Worm (Caenorhabditis elegans) whole organism, L4 larva: ENCODE results near the gene dsl-3.

Experiments
- F26F4.8 ChIP-seq: fragments of 200-800 bp; sonication (Bioruptor generic); conservative IDR thresholded peaks from 2 replicates; pipeline ENCODE4 v1.3.6; 2022; ENCODE audit warnings: missing genetic modification characterization, missing compliant biosample characterization
- F44E2.7 ChIP-seq: fragments of 200-800 bp; sonication (Bioruptor generic); IDR thresholded peaks from 2 replicates; pipeline ENCODE4 v2.1.2; 2022; ENCODE audit warnings: missing genetic modification characterization, missing compliant biosample characterization
- F49E8.2 ChIP-seq: sonication (generic microtip); optimal IDR thresholded peaks from 2 replicates; lab custom pipeline; 2016; ENCODE audit warnings: missing compliant biosample characterization, mild to moderate bottlenecking, missing genetic modification characterization, borderline replicate concordance
- R02D3.7 ChIP-seq: fragments of 150-350 bp; sonication (generic microtip); optimal IDR thresholded peaks from 3 replicates; lab custom pipeline; 2014; ENCODE audit warnings: missing biosample characterization, missing genetic modification characterization
- T20F7.1 ChIP-seq: fragments of 200-800 bp; sonication (Bioruptor generic); optimal IDR thresholded peaks from 2 replicates; lab custom pipeline; 2018; ENCODE audit warnings: mild to moderate bottlenecking, missing genetic modification characterization, missing compliant biosample characterization
- T26A8.4 ChIP-seq: fragments of 200-800 bp; sonication (Bioruptor generic); IDR thresholded peaks from 2 replicates; pipeline ENCODE4 v1.3.6; 2022; ENCODE audit warnings: missing genetic modification characterization, missing compliant biosample characterization
- Y5F2A.4 ChIP-seq: fragments of 200-800 bp; sonication (Bioruptor generic); optimal IDR thresholded peaks from 2 replicates; lab custom pipeline; 2018; ENCODE audit warnings: mild to moderate bottlenecking, missing genetic modification characterization, missing compliant biosample characterization
- Y75B8A.6 ChIP-seq: fragments of 200-800 bp; sonication (Bioruptor generic); IDR thresholded peaks from 2 replicates; pipeline ENCODE4 v1.3.6; 2022; ENCODE audit warnings: missing genetic modification reagents, missing genetic modification characterization, missing compliant biosample characterization
- aha-1 ChIP-seq: fragments of 150-350 bp; peaks from one replicate; lab custom pipeline; 2014; ENCODE audit warnings: missing biosample characterization, missing genetic modification characterization
- aly-2 ChIP-seq: sonication (generic microtip); optimal IDR thresholded peaks from 2 replicates; lab custom pipeline; 2018; ENCODE audit warnings: missing biosample characterization, missing genetic modification characterization
- ceh-28 ChIP-seq: fragments of 150-350 bp; optimal IDR thresholded peaks from 2 replicates; lab custom pipeline; 2014; ENCODE audit warnings: missing biosample characterization, missing genetic modification reagents, missing genetic modification characterization
- ceh-62 ChIP-seq: sonication (generic microtip); optimal IDR thresholded peaks from 2 replicates; lab custom pipeline; 2017; ENCODE audit warnings: missing biosample characterization, missing genetic modification characterization
- ces-1 ChIP-seq: fragments of 150-350 bp; sonication (generic microtip); optimal IDR thresholded peaks from 4 replicates; lab custom pipeline; 2014; ENCODE audit warnings: missing biosample characterization, missing genetic modification reagents, missing genetic modification characterization
- cey-2 ChIP-seq: sonication (generic microtip); optimal IDR thresholded peaks from 3 replicates; lab custom pipeline; 2017; ENCODE audit warnings: missing genetic modification characterization, mild to moderate bottlenecking, missing compliant biosample characterization, antibody characterized with exemption, borderline replicate concordance; ENCODE audit not compliant: insufficient read depth
- daf-16 ChIP-seq, 3 experiments: sonication (generic microtip); optimal IDR thresholded peaks; 2 replicates each; lab custom pipeline; 2016 to 2017; ENCODE audit warnings: missing genetic modification characterization in 3 of 3, missing genetic modification reagents in 3 of 3, mild to moderate bottlenecking in 2 of 3, missing compliant biosample characterization in 2 of 3, missing biosample characterization in 1 of 3, moderate library complexity in 1 of 3
- egl-27 ChIP-seq: sonication (generic microtip); optimal IDR thresholded peaks from 3 replicates; lab custom pipeline; 2017; ENCODE audit warnings: missing biosample characterization, missing genetic modification reagents, missing genetic modification characterization
- gei-8 ChIP-seq: fragments of 200-800 bp; sonication (Bioruptor generic); optimal IDR thresholded peaks from 2 replicates; lab custom pipeline; 2018; ENCODE audit warnings: mild to moderate bottlenecking, missing genetic modification characterization, missing compliant biosample characterization
- hif-1 ChIP-seq, 2 experiments: sonication (generic microtip); optimal IDR thresholded peaks; 2 replicates each; lab custom pipeline; 2016 to 2017; ENCODE audit warnings: missing compliant biosample characterization in 2 of 2, missing genetic modification characterization in 2 of 2, missing genetic modification reagents in 2 of 2, missing genotype in 2 of 2, mild to moderate bottlenecking in 1 of 2
- hlh-11 ChIP-seq: fragments of 200-800 bp; sonication (Bioruptor generic); optimal IDR thresholded peaks from 2 replicates; lab custom pipeline; 2018; ENCODE audit warnings: mild to moderate bottlenecking, missing genetic modification characterization, missing compliant biosample characterization
- hlh-30 ChIP-seq: sonication (generic microtip); optimal IDR thresholded peaks from 2 replicates; lab custom pipeline; 2017; ENCODE audit warnings: antibody characterized with exemption, mild to moderate bottlenecking, missing genetic modification characterization, missing compliant biosample characterization; ENCODE audit not compliant: insufficient read depth
- hmg-1.1 ChIP-seq: fragments of 200-800 bp; sonication (Bioruptor generic); IDR thresholded peaks from 2 replicates; pipeline ENCODE4 v1.3.6; 2022; ENCODE audit warnings: missing genetic modification reagents, missing genetic modification characterization, missing compliant biosample characterization
- jun-1 ChIP-seq: fragments of 150-350 bp; optimal IDR thresholded peaks from 2 replicates; lab custom pipeline; 2014; ENCODE audit warnings: missing biosample characterization, missing genetic modification reagents, missing genetic modification characterization
- lin-1 ChIP-seq: fragments of 200-800 bp; sonication (Bioruptor generic); IDR thresholded peaks from 2 replicates; pipeline ENCODE4 v1.3.6; 2022; ENCODE audit warnings: missing genetic modification reagents, missing genetic modification characterization, missing compliant biosample characterization
- lir-3 ChIP-seq: sonication (generic microtip); optimal IDR thresholded peaks from 2 replicates; lab custom pipeline; 2016; ENCODE audit warnings: mild to moderate bottlenecking, missing genetic modification characterization, missing compliant biosample characterization
- lsy-2 ChIP-seq, 2 experiments: fragments of 150-350 bp in 1 of 2; sonication (generic microtip) in 1 of 2; optimal IDR thresholded peaks; 2 replicates each; lab custom pipeline; 2014 to 2017; ENCODE audit warnings: missing biosample characterization in 2 of 2, missing genetic modification characterization in 2 of 2
- mdl-1 ChIP-seq, 2 experiments: fragments of 150-350 bp in 1 of 2; sonication (generic microtip) in 1 of 2; optimal IDR thresholded peaks; 2 replicates each; lab custom pipeline; 2014 to 2017; ENCODE audit warnings: missing biosample characterization in 2 of 2, missing genetic modification characterization in 2 of 2
- mdt-29 ChIP-seq: fragments of 200-800 bp; sonication (Bioruptor generic); IDR thresholded peaks from 2 replicates; pipeline ENCODE4 v1.3.6; 2022; ENCODE audit warnings: missing genetic modification reagents, missing genetic modification characterization, missing compliant biosample characterization
- mep-1 ChIP-seq: fragments of 150-350 bp; sonication (generic microtip); optimal IDR thresholded peaks from 3 replicates; lab custom pipeline; 2014; ENCODE audit warnings: missing biosample characterization, missing genetic modification characterization
- mes-2 ChIP-seq: sonication (generic microtip); optimal IDR thresholded peaks from 2 replicates; lab custom pipeline; 2016; ENCODE audit warnings: missing genotype, mild to moderate bottlenecking, missing genetic modification characterization, missing compliant biosample characterization; ENCODE audit not compliant: poor library complexity, severe bottlenecking
- mxl-2 ChIP-seq: fragments of 200-800 bp; sonication (Bioruptor generic); conservative IDR thresholded peaks from 2 replicates; pipeline ENCODE4 v1.3.6; 2022; ENCODE audit warnings: missing genetic modification reagents, missing genetic modification characterization, missing compliant biosample characterization
- mxl-3 ChIP-seq: fragments of 200-800 bp; sonication (Bioruptor generic); optimal IDR thresholded peaks from 2 replicates; lab custom pipeline; 2018; ENCODE audit warnings: mild to moderate bottlenecking, missing genetic modification characterization, missing compliant biosample characterization
- nhr-102 ChIP-seq: sonication (generic microtip); optimal IDR thresholded peaks from 2 replicates; lab custom pipeline; 2016; ENCODE audit warnings: mild to moderate bottlenecking, missing genetic modification characterization, moderate library complexity, missing compliant biosample characterization
- nhr-111 ChIP-seq: fragments of 200-800 bp; sonication (Bioruptor generic); optimal IDR thresholded peaks from 2 replicates; lab custom pipeline; 2018; ENCODE audit warnings: mild to moderate bottlenecking, missing genetic modification characterization, missing compliant biosample characterization
- nhr-25 ChIP-seq: sonication (generic microtip); optimal IDR thresholded peaks from 2 replicates; lab custom pipeline; 2017; ENCODE audit warnings: missing genetic modification characterization, mild to moderate bottlenecking, missing compliant biosample characterization, antibody characterized with exemption, moderate library complexity, borderline replicate concordance; ENCODE audit not compliant: insufficient read depth
- nhr-6 ChIP-seq: fragments of 150-350 bp; optimal IDR thresholded peaks from 2 replicates; lab custom pipeline; 2014; ENCODE audit warnings: missing biosample characterization, missing genetic modification characterization
- pha-4 ChIP-seq, 2 experiments: fragments of 150-350 bp in 1 of 2; fragments of 200-800 bp in 1 of 2; sonication (Bioruptor generic) in 1 of 2; IDR thresholded peaks in 1 of 2; optimal IDR thresholded peaks in 1 of 2; 2 replicates each; pipeline versions ENCODE4 v1.3.6 to Lab custom; 2014 to 2022; ENCODE audit warnings: missing genetic modification characterization in 2 of 2, missing genetic modification reagents in 2 of 2, missing biosample characterization in 1 of 2, missing compliant biosample characterization in 1 of 2
- saeg-2 ChIP-seq: fragments of 200-800 bp; sonication (Bioruptor generic); IDR thresholded peaks from 2 replicates; pipeline ENCODE4 v1.3.6; 2022; ENCODE audit warnings: missing genetic modification reagents, missing genetic modification characterization, missing compliant biosample characterization
- sdz-12 ChIP-seq: fragments of 200-800 bp; sonication (Bioruptor generic); optimal IDR thresholded peaks from 2 replicates; lab custom pipeline; 2018; ENCODE audit warnings: mild to moderate bottlenecking, missing genetic modification characterization, missing compliant biosample characterization
- snpc-1.2 ChIP-seq: fragments of 200-800 bp; sonication (Bioruptor generic); IDR thresholded peaks from 2 replicates; pipeline ENCODE4 v1.3.6; 2022; ENCODE audit warnings: missing genetic modification reagents, missing genetic modification characterization, missing compliant biosample characterization
- spr-3 ChIP-seq: fragments of 200-800 bp; sonication (Bioruptor generic); optimal IDR thresholded peaks from 2 replicates; lab custom pipeline; 2018; ENCODE audit warnings: mild to moderate bottlenecking, missing genetic modification characterization, missing compliant biosample characterization
- unc-130 ChIP-seq: sonication (generic microtip); optimal IDR thresholded peaks from 2 replicates; lab custom pipeline; 2016; ENCODE audit warnings: missing genetic modification reagents, missing genetic modification characterization, missing compliant biosample characterization
- vab-7 ChIP-seq: fragments of 200-800 bp; sonication (Bioruptor generic); IDR thresholded peaks from 2 replicates; pipeline ENCODE4 v1.3.6; 2022; ENCODE audit warnings: missing genetic modification reagents, missing genetic modification characterization, missing compliant biosample characterization
- zfp-3 ChIP-seq: fragments of 200-800 bp; sonication (Bioruptor generic); conservative IDR thresholded peaks from 2 replicates; pipeline ENCODE4 v1.3.6; 2022; ENCODE audit warnings: missing genetic modification reagents, missing genetic modification characterization, missing compliant biosample characterization
- zip-2 ChIP-seq: fragments of 150-350 bp; optimal IDR thresholded peaks from 2 replicates; lab custom pipeline; 2014; ENCODE audit warnings: missing biosample characterization, missing genetic modification characterization

The dsl-3 gene

ce11 chrIV:1655312-1655711, 45.2 kb downstream of the dsl-3 start (continued):
- TF ChIP-seq sdz-12, result no peak
- TF ChIP-seq, all 104 proteins: peak for 15

DNA sequence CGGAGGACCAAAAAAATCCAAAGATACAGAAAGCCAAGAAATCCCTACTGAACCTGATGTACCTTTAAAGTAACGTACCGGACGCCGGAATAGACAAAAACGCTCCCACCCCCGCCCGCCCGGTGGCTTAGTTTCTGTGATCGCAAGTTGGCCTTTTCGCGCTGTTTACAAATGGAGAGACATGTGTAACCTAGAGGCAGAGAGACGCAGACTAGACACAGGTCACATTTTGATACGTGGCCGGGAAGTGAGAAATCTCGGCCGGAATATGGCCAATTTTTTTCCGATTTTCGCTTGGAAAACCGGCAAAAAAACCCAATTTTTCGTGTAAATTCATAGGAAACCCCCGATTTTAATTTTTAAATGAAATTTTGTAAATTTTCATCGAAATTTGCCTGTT, 47.0 kb downstream of the dsl-3 start:
- TF ChIP-seq aha-1 (tag; lab: Kevin White, UChicago) (peak; percentile 11), hlh-30 (tag; lab: Kevin White, UChicago) (peak; percentile 74), mxl-3 (peak; percentile 64), mep-1 (tag; lab: Kevin White, UChicago) (peak; percentile 22), mdl-1 (tag; optimal IDR thresholded peaks at IDR 0.05; lab: Kevin White, UChicago) (peak in 1 of 2 experiments; percentile 14), ceh-62 (no peak), nhr-25 (tag; lab: Kevin White, UChicago) (no peak), zfp-3 (no peak), hlh-11 (peak; percentile 40), hmg-1.1 (peak; percentile 37; the same call in 1 of the 2 replicates), gei-8 (GFP tag; lab: Kevin White, UChicago) (no peak), sdz-12 (no peak), aly-2 (no peak), ces-1 (GFP tag; lab: Kevin White, UChicago) (no peak), mes-2 (peak; percentile 62), daf-16 (GFP tag; optimal IDR thresholded peaks at IDR 0.05; lab: Kevin White, UChicago) (no peak), daf-16 (tag; optimal IDR thresholded peaks at IDR 0.05; lab: Kevin White, UChicago) (peak; percentile 30), zip-2 (tag; lab: Kevin White, UChicago) (no peak)

DNA sequence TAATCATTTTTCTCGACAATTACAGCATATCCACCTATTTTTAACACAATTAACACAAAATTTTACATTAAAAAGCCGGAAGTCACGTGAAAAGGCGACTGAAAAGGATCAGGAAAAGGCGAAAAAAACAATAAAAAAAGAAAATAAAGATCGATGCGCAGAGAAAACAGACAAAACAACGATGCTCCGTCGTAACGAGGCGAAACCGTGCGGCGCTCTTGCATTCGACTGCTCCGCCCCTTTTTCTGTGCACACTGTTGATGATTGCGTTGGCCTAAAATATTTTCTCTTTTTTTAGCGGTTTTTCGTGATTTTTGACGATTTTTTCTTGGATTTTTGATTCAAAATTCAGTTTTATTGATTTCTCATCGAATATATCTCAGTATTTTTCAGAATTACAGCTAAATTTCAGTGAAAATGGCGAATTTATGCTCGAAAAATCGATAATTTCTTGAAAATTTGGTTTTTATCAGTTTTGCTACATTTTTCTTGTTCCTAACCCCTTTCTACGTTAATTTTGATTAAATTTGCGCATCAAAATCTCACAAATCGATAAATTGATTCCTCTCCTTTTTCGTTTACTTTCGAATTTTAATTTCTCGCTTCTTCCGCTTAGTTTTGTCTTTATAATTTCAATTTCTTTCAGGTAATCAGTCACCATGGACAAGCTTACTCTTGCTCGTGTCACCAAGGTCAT, 49.1 kb downstream of the dsl-3 start, which contains the start of gene rps-28:
rps-28 (plus strand) TSS at position 647 of the 697 bp plus-strand sequence.
- TF ChIP-seq F49E8.2, result peak; percentile 89
- TF ChIP-seq hif-1 (tag; optimal IDR thresholded peaks at IDR 0.05; lab: Kevin White, UChicago), result peak; percentile 51 to 87
- peak; percentile 88 for TF ChIP-seq ces-1 (GFP tag; lab: Kevin White, UChicago)
- TF ChIP-seq Y5F2A.4 (GFP tag; lab: Kevin White, UChicago), result peak; percentile 28
- TF ChIP-seq ceh-28 (tag; lab: Kevin White, UChicago), result peak; percentile 72
- peak; percentile 62; the same call in 1 of the 2 replicates for TF ChIP-seq saeg-2
- no peak for TF ChIP-seq ceh-62
- peak; percentile 100 for TF ChIP-seq T20F7.1
- TF ChIP-seq spr-3, result peak; percentile 86
- TF ChIP-seq nhr-102 (tag; lab: Kevin White, UChicago), result peak; percentile 87
- TF ChIP-seq T26A8.4, result peak; percentile 91
- peak; percentile 35 for TF ChIP-seq R02D3.7
- peak; percentile 86 for TF ChIP-seq pha-4 (GFP tag; IDR thresholded peaks at IDR 0.05; lab: Robert Waterston, UW)
- peak; percentile 86 for TF ChIP-seq pha-4 (tag; optimal IDR thresholded peaks at IDR 0.05; lab: Kevin White, UChicago)
- TF ChIP-seq jun-1, result peak; percentile 75
- TF ChIP-seq sdz-12, result no peak
- peak; percentile 81 for TF ChIP-seq snpc-1.2 (GFP tag; lab: Robert Waterston, UW)
- peak; percentile 94 for TF ChIP-seq hlh-30 (tag; lab: Kevin White, UChicago)
- TF ChIP-seq nhr-6 (tag; lab: Kevin White, UChicago), result peak; percentile 90
- no peak for TF ChIP-seq F44E2.7
- TF ChIP-seq mxl-2 (GFP tag; lab: Robert Waterston, UW), result 0 out of 2 replicates have a peak, but pooled peaks have one; percentile 27
- no peak for TF ChIP-seq egl-27 (tag; lab: Kevin White, UChicago)
- TF ChIP-seq cey-2 (tag; lab: Kevin White, UChicago), result no peak
- TF ChIP-seq unc-130, result peak; percentile 97
- TF ChIP-seq lin-1 (GFP tag; lab: Robert Waterston, UW), result peak; percentile 90
- TF ChIP-seq mdt-29 (GFP tag; lab: Robert Waterston, UW), result peak; percentile 65; the same call in 1 of the 2 replicates
- TF ChIP-seq vab-7 (GFP tag; lab: Robert Waterston, UW), result peak; percentile 96
- no peak for TF ChIP-seq F26F4.8
- peak; percentile 87 to 96 for TF ChIP-seq lsy-2 (tag; optimal IDR thresholded peaks at IDR 0.05; lab: Kevin White, UChicago)
- TF ChIP-seq lir-3 (tag; lab: Kevin White, UChicago), result no peak
- TF ChIP-seq Y75B8A.6 (GFP tag; lab: Robert Waterston, UW), result no peak
- TF ChIP-seq nhr-111 (GFP tag; lab: Kevin White, UChicago), result no peak
